Worm (Caenorhabditis elegans) whole organism, L4/young adult: Measurements from ENCODE around the gene nhr-98.

Experiments
- dao-5 ChIP-seq: sonication (generic microtip); optimal IDR thresholded peaks from 2 replicates; lab custom pipeline; 2016; ENCODE audit warnings: missing genotype, missing genetic modification characterization, moderate library complexity, missing compliant biosample characterization
- him-1 ChIP-seq: sonication (generic microtip); optimal IDR thresholded peaks from 2 replicates; lab custom pipeline; 2016; ENCODE audit warnings: missing genotype, missing genetic modification reagents, missing genetic modification characterization, missing compliant biosample characterization

- no peak for TF ChIP-seq him-1
- no peak for TF ChIP-seq dao-5 (tag; lab: Kevin White, UChicago)
These were observed 13.8 kb downstream of the nhr-98 start for ce11 chrV:467507-467906.
